Fruit fly (Drosophila melanogaster): ENCODE results near the gene Gr63a.

Gene Gr63a

DNA sequence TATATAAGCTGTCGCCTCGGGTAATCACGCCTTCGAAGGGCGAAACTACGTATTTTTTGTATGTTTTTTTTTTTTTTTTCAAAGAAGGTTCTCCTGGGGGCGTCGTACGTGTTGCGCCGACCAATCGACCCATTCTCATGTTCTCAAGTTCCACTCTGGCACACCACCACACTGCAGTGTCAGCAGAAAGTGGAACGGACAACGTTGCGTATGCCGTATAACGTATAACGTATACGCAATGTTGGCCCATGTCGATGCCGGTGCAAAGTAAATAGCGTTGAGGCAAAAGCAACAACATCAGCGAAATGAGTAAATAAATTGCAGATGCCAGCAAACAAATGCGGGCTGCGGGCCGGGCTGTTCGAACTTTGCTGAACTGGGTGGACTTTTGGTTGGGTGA is 15.7 kb upstream of the Gr63a start:
- no peak for TF ChIP-seq CG14711 (tag; optimal IDR thresholded peaks at IDR 0.05)
- TF ChIP-seq tj (GFP tag; optimal IDR thresholded peaks at IDR 0.05) = peak; percentile 48

dm6 chr3L:3909831-3910230 is 13.4 kb upstream of the Gr63a start, which contains the start of gene mge:
Gene mge, minus strand, starts transcription at chr3L:3909931.
- TF ChIP-seq CG7101 (tag; optimal IDR thresholded peaks at IDR 0.05) (no peak), cnc (optimal IDR thresholded peaks at IDR 0.05) (no peak), Clk (GFP tag; optimal IDR thresholded peaks at IDR 0.05) (no peak), CG12768 (GFP tag; optimal IDR thresholded peaks at IDR 0.05) (no peak), CG11617 (GFP tag; optimal IDR thresholded peaks at IDR 0.05) (no peak), CG14711 (tag; optimal IDR thresholded peaks at IDR 0.05) (no peak), Crg-1 (GFP tag; optimal IDR thresholded peaks at IDR 0.05) (no peak), kay (GFP tag; ENCODE audit: borderline replicate concordance) (no peak), CG1620 (GFP tag; optimal IDR thresholded peaks at IDR 0.05) (no peak), CG33017 (tag; optimal IDR thresholded peaks at IDR 0.05) (no peak)

DNA sequence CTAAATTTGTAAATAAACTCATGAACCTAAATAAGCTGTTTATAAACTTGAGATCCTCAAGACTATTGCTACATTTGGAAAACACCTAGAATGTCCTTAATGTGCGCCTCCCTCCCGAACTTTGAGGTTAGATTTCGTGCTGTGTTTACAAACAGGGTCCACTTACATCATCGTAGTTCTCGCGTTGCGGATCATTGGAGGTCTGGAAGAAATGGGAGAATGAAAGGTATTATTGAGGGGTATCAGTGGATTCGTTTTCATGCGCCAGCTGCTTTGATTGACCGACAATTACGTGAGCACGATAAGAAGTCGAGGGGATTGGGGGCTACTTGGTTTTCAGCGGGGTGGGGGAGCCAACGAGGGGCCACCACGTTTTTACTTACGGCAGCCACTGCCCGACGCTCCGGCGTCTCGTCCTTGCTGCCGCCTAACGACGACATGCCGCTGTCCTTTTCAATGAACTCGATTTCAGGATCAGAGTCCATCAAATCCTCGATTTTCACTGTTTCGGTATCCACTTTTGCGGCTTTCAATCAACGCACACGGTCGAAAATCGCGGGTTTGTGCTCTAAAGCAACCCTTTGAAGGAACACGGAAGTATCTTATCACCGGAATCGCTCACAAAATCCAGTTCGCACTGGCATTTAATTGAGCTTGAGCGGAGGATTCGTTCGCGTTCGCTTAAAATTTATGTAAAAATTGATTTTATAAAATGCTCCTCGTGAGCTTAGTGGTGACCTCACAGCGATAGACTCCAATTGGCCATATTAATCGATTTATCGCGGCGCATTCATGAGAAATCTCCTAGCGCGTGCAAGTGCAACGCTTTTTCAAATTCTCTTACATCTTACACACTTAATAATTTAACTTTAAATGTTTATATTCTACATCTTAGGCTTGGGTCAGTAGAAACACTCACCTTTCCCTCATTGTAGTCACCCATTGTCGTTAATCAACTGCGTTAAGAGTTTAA is 12.7 kb upstream of the Gr63a start:
- TF ChIP-seq CG12768 (GFP tag; optimal IDR thresholded peaks at IDR 0.05) (peak; percentile 1), Clk (GFP tag; optimal IDR thresholded peaks at IDR 0.05) (no peak), cnc (optimal IDR thresholded peaks at IDR 0.05) (no peak), tj (GFP tag; optimal IDR thresholded peaks at IDR 0.05) (peak; percentile 1), bab1 (GFP tag; optimal IDR thresholded peaks at IDR 0.05) (peak; percentile 16), Crg-1 (GFP tag; optimal IDR thresholded peaks at IDR 0.05) (no peak), Mnt (GFP tag; optimal IDR thresholded peaks at IDR 0.05) (peak; percentile 62), kay (GFP tag; ENCODE audit: borderline replicate concordance) (no peak)

dm6 chr3L:3905111-3905510 is 8.7 kb upstream of the Gr63a start, which contains the start of gene ida:
Gene ida, plus strand, starts transcription at chr3L:3905344.
- TF ChIP-seq CG12768 (GFP tag; optimal IDR thresholded peaks at IDR 0.05) (peak; percentile 29), cic (GFP tag; optimal IDR thresholded peaks at IDR 0.05) (peak; percentile 27), tj (GFP tag; optimal IDR thresholded peaks at IDR 0.05) (peak; percentile 14), kay (GFP tag; ENCODE audit: borderline replicate concordance) (no peak), Mnt (GFP tag; optimal IDR thresholded peaks at IDR 0.05) (peak; percentile 41), bab1 (GFP tag; optimal IDR thresholded peaks at IDR 0.05) (peak; percentile 23)

- TF ChIP-seq CG33017 (tag; optimal IDR thresholded peaks at IDR 0.05) (no peak), Clk (GFP tag; optimal IDR thresholded peaks at IDR 0.05) (no peak), Crg-1 (GFP tag; optimal IDR thresholded peaks at IDR 0.05) (no peak), tj (GFP tag; optimal IDR thresholded peaks at IDR 0.05) (no peak), CG1620 (GFP tag; optimal IDR thresholded peaks at IDR 0.05) (no peak), CG11617 (GFP tag; optimal IDR thresholded peaks at IDR 0.05) (no peak), cic (GFP tag; optimal IDR thresholded peaks at IDR 0.05) (peak; percentile 12), CG12768 (GFP tag; optimal IDR thresholded peaks at IDR 0.05) (no peak), toe (GFP tag; optimal IDR thresholded peaks at IDR 0.05) (no peak), Mnt (GFP tag; optimal IDR thresholded peaks at IDR 0.05) (no peak), bab1 (GFP tag; optimal IDR thresholded peaks at IDR 0.05) (peak; percentile 8)
Measured at dm6 chr3L:3903301-3903700, 6.9 kb upstream of the Gr63a start, which contains the start of gene Sc2. Gene Sc2, plus strand, starts transcription at chr3L:3903492.

DNA sequence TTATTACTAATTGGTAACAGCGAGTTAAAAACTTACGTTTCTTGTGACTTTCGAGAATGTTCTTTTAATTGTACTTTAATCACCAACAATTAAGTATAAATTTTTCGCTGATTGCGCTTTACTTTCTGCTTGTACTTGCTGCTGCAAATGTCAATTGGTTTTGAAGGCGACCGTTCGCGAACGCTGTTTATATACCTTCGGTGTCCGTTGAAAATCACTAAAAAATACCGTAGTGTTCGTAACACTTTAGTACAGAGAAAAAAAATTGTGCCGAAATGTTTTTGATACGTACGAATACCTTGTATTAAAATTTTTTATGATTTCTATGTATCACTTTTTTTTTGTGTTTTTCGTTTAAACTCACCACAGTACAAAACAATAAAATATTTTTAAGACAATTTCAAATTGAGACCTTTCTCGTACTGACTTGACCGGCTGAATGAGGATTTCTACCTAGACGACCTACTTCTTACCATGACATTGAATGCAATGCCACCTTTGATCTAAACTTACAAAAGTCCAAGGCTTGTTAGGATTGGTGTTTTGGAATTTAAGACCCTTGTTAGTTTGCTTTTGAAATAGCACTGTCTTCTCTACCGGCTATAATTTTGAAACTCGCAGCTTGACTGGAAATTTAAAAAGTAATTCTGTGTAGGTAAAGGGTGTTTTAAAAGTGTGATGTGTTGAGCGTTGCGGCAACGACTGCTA is 6.2 kb upstream of the Gr63a start, which contains the start of gene Ubi-p63E:
Gene Ubi-p63E, minus strand, starts transcription at position 694 of the 708 bp plus-strand sequence.
- TF ChIP-seq Crg-1 (GFP tag; optimal IDR thresholded peaks at IDR 0.05) (peak; percentile 46), Hr96 (GFP tag; optimal IDR thresholded peaks at IDR 0.05) (peak; percentile 51), cnc (optimal IDR thresholded peaks at IDR 0.05) (no peak), CG7045 (GFP tag; optimal IDR thresholded peaks at IDR 0.05) (peak; percentile 82), Mnt (GFP tag; optimal IDR thresholded peaks at IDR 0.05) (peak; percentile 83), pad (GFP tag; optimal IDR thresholded peaks at IDR 0.05) (peak; percentile 32), CG5204 (GFP tag; optimal IDR thresholded peaks at IDR 0.05) (peak; percentile 78), CG1620 (GFP tag; optimal IDR thresholded peaks at IDR 0.05) (peak; percentile 54), ovo (GFP tag; optimal IDR thresholded peaks at IDR 0.05) (peak; percentile 68), tj (GFP tag; optimal IDR thresholded peaks at IDR 0.05) (no peak), bab1 (GFP tag; optimal IDR thresholded peaks at IDR 0.05) (peak; percentile 55), cic (GFP tag; optimal IDR thresholded peaks at IDR 0.05) (peak; percentile 51), CG11617 (GFP tag; optimal IDR thresholded peaks at IDR 0.05) (peak; percentile 63), CG14711 (tag; optimal IDR thresholded peaks at IDR 0.05) (peak; percentile 57), Clk (GFP tag; optimal IDR thresholded peaks at IDR 0.05) (peak; percentile 47), CG12768 (GFP tag; optimal IDR thresholded peaks at IDR 0.05) (peak; percentile 45), toe (GFP tag; optimal IDR thresholded peaks at IDR 0.05) (peak; percentile 86), CG33017 (tag; optimal IDR thresholded peaks at IDR 0.05) (peak; percentile 50), CG7101 (tag; optimal IDR thresholded peaks at IDR 0.05) (peak; percentile 56), kay (GFP tag; ENCODE audit: borderline replicate concordance) (peak; percentile 80)

All from whole organism, adult.